Worm (Caenorhabditis elegans) whole organism, young adult: Measurements from ENCODE around the gene srt-19.

Source experiments
- Y56A3A.18 ChIP-seq: fragments of 200-800 bp; sonication (Bioruptor generic); IDR thresholded peaks from 2 replicates; pipeline ENCODE4 v1.3.6; 2022; ENCODE audit warnings: missing genetic modification reagents, missing genetic modification characterization, missing compliant biosample characterization
- atf-7 ChIP-seq: sonication (generic microtip); optimal IDR thresholded peaks from 2 replicates; lab custom pipeline; 2017; ENCODE audit warnings: mild to moderate bottlenecking, missing genetic modification characterization, missing compliant biosample characterization
- ceh-79 ChIP-seq: sonication (generic microtip); optimal IDR thresholded peaks from 2 replicates; lab custom pipeline; 2017; ENCODE audit warnings: mild to moderate bottlenecking, missing genetic modification characterization, missing compliant biosample characterization
- hlh-26 ChIP-seq: fragments of 200-800 bp; sonication (Bioruptor generic); conservative IDR thresholded peaks from 2 replicates; pipeline ENCODE4 v1.3.6; 2022; ENCODE audit warnings: missing genetic modification reagents, missing genetic modification characterization, missing compliant biosample characterization
- hmg-1.2 ChIP-seq: fragments of 200-800 bp; sonication (Bioruptor generic); IDR thresholded peaks from 2 replicates; pipeline ENCODE4 v1.3.6; 2022; ENCODE audit warnings: missing genetic modification reagents, missing genetic modification characterization, missing compliant biosample characterization
- nfya-2 ChIP-seq: fragments of 200-800 bp; sonication (Bioruptor generic); IDR thresholded peaks from 2 replicates; pipeline ENCODE4 v1.3.6; 2022; ENCODE audit warnings: missing genetic modification reagents, missing genetic modification characterization, missing compliant biosample characterization
- snpc-4 ChIP-seq, 5 experiments: fragments of 150-350 bp in 1 of 5; sonication (generic microtip) in 4 of 5; optimal IDR thresholded peaks; 2 replicates each; lab custom pipeline; 2014 to 2018; ENCODE audit warnings: missing genetic modification characterization in 5 of 5, missing biosample characterization in 3 of 5, antibody characterized with exemption in 2 of 5, mild to moderate bottlenecking in 2 of 5, missing compliant biosample characterization in 2 of 5, missing genotype in 2 of 5, moderate library complexity in 2 of 5, missing genetic modification reagents in 1 of 5
- tlf-1 ChIP-seq: fragments of 200-800 bp; sonication (Bioruptor generic); optimal IDR thresholded peaks from 2 replicates; lab custom pipeline; 2018; ENCODE audit warnings: mild to moderate bottlenecking, missing genetic modification characterization, missing compliant biosample characterization
- unc-130 ChIP-seq: sonication (generic microtip); optimal IDR thresholded peaks from 2 replicates; lab custom pipeline; 2016; ENCODE audit warnings: missing genetic modification reagents, missing genetic modification characterization, missing compliant biosample characterization
- ztf-18 ChIP-seq: sonication (generic microtip); optimal IDR thresholded peaks from 2 replicates; lab custom pipeline; 2016; ENCODE audit warnings: missing genotype, mild to moderate bottlenecking, missing genetic modification characterization, missing compliant biosample characterization
- ztf-22 ChIP-seq: fragments of 200-800 bp; sonication (Bioruptor generic); optimal IDR thresholded peaks from 2 replicates; lab custom pipeline; 2018; ENCODE audit warnings: mild to moderate bottlenecking, missing genetic modification characterization, moderate library complexity, missing compliant biosample characterization

ce11 chrV:4330820-4331219, 46.0 kb downstream of the srt-19 start:
- TF ChIP-seq atf-7: no peak
- TF ChIP-seq ceh-79: no peak
- no peak for TF ChIP-seq hlh-26 (GFP tag; lab: Robert Waterston, UW)
- TF ChIP-seq unc-130 (GFP tag; lab: Kevin White, UChicago): no peak
- no peak for TF ChIP-seq hmg-1.2 (GFP tag; lab: Robert Waterston, UW)
- no peak for TF ChIP-seq snpc-4 (GFP tag; optimal IDR thresholded peaks at IDR 0.05; lab: Kevin White, UChicago)
- TF ChIP-seq snpc-4 (tag; optimal IDR thresholded peaks at IDR 0.05; lab: Kevin White, UChicago): no peak
- no peak for TF ChIP-seq ztf-22 (GFP tag; lab: Kevin White, UChicago)
- TF ChIP-seq ztf-18: no peak
- TF ChIP-seq tlf-1 (GFP tag; lab: Kevin White, UChicago): no peak
- TF ChIP-seq Y56A3A.18: no peak
- no peak for TF ChIP-seq nfya-2 (GFP tag; lab: Robert Waterston, UW)
